Worm (Caenorhabditis elegans) whole organism, mixed stage, embryonic: ENCODE measurements around the gene dbl-1.

Experiments used
- bed-3 ChIP-seq: fragments of 200-800 bp; sonication (Bioruptor generic); optimal IDR thresholded peaks from 3 replicates; lab custom pipeline; 2018; ENCODE audit warnings: mild to moderate bottlenecking, missing genetic modification characterization, moderate library complexity, missing compliant biosample characterization
- ceh-39 ChIP-seq: fragments of 150-350 bp; optimal IDR thresholded peaks from 2 replicates; lab custom pipeline; 2014; ENCODE audit warnings: missing biosample characterization, missing genetic modification characterization
- ces-1 ChIP-seq: fragments of 150-350 bp; optimal IDR thresholded peaks from 2 replicates; lab custom pipeline; 2014; ENCODE audit warnings: missing biosample characterization, missing genetic modification reagents, missing genetic modification characterization
- cnd-1 ChIP-seq: fragments of 200-800 bp; sonication (Bioruptor generic); optimal IDR thresholded peaks from 2 replicates; lab custom pipeline; 2018; ENCODE audit warnings: mild to moderate bottlenecking, missing genetic modification characterization, missing compliant biosample characterization
- drap-1 ChIP-seq: fragments of 200-800 bp; sonication (Bioruptor generic); optimal IDR thresholded peaks from 3 replicates; lab custom pipeline; 2018; ENCODE audit warnings: mild to moderate bottlenecking, missing genetic modification characterization, missing compliant biosample characterization
- elt-3 ChIP-seq: fragments of 150-350 bp; optimal IDR thresholded peaks from 2 replicates; lab custom pipeline; 2014; ENCODE audit warnings: missing biosample characterization, missing genetic modification characterization
- flh-1 ChIP-seq: fragments of 200-800 bp; sonication (Bioruptor generic); optimal IDR thresholded peaks from 2 replicates; lab custom pipeline; 2018; ENCODE audit warnings: mild to moderate bottlenecking, missing genetic modification characterization, moderate library complexity, missing compliant biosample characterization
- ham-2 ChIP-seq: fragments of 200-800 bp; sonication (Bioruptor generic); optimal IDR thresholded peaks from 2 replicates; lab custom pipeline; 2018; ENCODE audit warnings: mild to moderate bottlenecking, missing genetic modification characterization, missing compliant biosample characterization
- lsy-2 ChIP-seq: fragments of 150-350 bp; optimal IDR thresholded peaks from 2 replicates; lab custom pipeline; 2014; ENCODE audit warnings: missing biosample characterization, missing genetic modification characterization
- mab-5 ChIP-seq: fragments of 150-350 bp; optimal IDR thresholded peaks from 2 replicates; lab custom pipeline; 2014; ENCODE audit warnings: missing biosample characterization, missing genetic modification characterization
- mep-1 ChIP-seq: fragments of 150-350 bp; optimal IDR thresholded peaks from 2 replicates; lab custom pipeline; 2017; ENCODE audit warnings: missing biosample characterization, missing genetic modification reagents, missing genetic modification characterization, inconsistent platforms
- mls-2 ChIP-seq: sonication (generic microtip); optimal IDR thresholded peaks from 2 replicates; lab custom pipeline; 2016; ENCODE audit warnings: mild to moderate bottlenecking, missing genetic modification characterization, moderate library complexity, missing compliant biosample characterization
- nhr-12 ChIP-seq: fragments of 150-350 bp; optimal IDR thresholded peaks from 2 replicates; lab custom pipeline; 2014; ENCODE audit warnings: missing biosample characterization, missing genetic modification characterization
- nhr-2 ChIP-seq: fragments of 150-350 bp; optimal IDR thresholded peaks from 2 replicates; lab custom pipeline; 2014; ENCODE audit warnings: missing biosample characterization, missing genetic modification characterization
- nhr-237 ChIP-seq: fragments of 150-350 bp; optimal IDR thresholded peaks from 2 replicates; lab custom pipeline; 2014; ENCODE audit warnings: missing biosample characterization, missing genetic modification characterization
- snpc-4 ChIP-seq: fragments of 150-350 bp; optimal IDR thresholded peaks from 2 replicates; lab custom pipeline; 2014; ENCODE audit warnings: missing biosample characterization, missing genetic modification characterization
- sptf-1 ChIP-seq: sonication (generic microtip); optimal IDR thresholded peaks from 2 replicates; lab custom pipeline; 2017; ENCODE audit warnings: mild to moderate bottlenecking, missing genetic modification characterization, moderate library complexity, missing compliant biosample characterization
- tbx-8 ChIP-seq: fragments of 200-800 bp; sonication (Bioruptor generic); optimal IDR thresholded peaks from 2 replicates; lab custom pipeline; 2018; ENCODE audit warnings: mild to moderate bottlenecking, missing genetic modification characterization, moderate library complexity, missing compliant biosample characterization
- unc-39 ChIP-seq: fragments of 150-350 bp; optimal IDR thresholded peaks from 2 replicates; lab custom pipeline; 2014; ENCODE audit warnings: missing biosample characterization, missing genetic modification characterization
- zip-8 ChIP-seq: fragments of 150-350 bp; optimal IDR thresholded peaks from 2 replicates; lab custom pipeline; 2014; ENCODE audit warnings: missing biosample characterization, missing genetic modification characterization

The dbl-1 gene

DNA sequence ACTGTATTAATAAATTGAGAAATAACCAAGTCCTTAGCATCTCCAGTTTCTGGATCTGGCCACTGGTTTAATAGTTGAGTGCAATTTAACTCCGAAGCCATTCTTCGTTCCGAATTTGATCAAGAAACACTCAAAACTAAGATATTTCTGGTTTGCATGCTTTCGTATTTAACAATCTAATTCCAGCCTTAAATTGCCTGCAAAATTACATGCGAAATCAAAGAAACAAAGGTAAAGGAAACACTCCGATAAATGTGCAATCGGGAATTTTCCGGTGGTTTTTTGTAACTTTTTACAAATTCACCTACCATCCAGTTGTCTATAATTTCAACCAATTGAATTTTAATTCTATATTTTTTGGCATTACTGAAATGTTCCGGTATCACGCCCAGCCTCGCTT, 43.9 kb downstream of the dbl-1 start, which contains the start of gene dmsr-10:
TSS of gene dmsr-10 (minus strand) at position 101 of the 400 bp plus-strand sequence.
- TF ChIP-seq elt-3 (tag; lab: Kevin White, UChicago) = no peak
- TF ChIP-seq snpc-4 (tag; lab: Kevin White, UChicago) = no peak
- TF ChIP-seq mab-5 (tag; lab: Kevin White, UChicago) = no peak
- TF ChIP-seq bed-3 (GFP tag; lab: Kevin White, UChicago) = no peak

DNA sequence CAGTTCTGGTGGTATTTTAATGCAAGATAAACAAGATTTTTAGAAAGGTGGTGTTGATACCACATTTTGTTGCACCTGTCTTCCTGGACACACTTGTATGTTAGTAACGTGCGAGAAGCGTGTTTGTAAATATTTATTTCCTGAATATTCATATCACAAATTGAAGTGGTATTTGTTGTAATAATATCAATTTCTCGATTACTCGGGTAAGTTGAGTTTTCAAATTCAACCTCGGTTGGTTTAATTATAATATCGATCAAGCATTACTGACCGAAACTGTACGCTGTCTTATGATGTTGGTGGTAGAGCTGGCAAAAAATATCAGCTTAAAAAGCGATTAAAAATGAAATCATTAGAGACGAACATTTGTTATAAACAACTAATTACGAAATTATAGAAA, 46.1 kb downstream of the dbl-1 start, which contains the start of gene dmsr-11:
TSS of gene dmsr-11 (minus strand) at position 101 of the 400 bp plus-strand sequence.
- TF ChIP-seq ceh-39 (tag; lab: Kevin White, UChicago) = no peak
- no peak for TF ChIP-seq mls-2
- TF ChIP-seq flh-1 (GFP tag; lab: Kevin White, UChicago) = no peak
- TF ChIP-seq cnd-1 = no peak
- TF ChIP-seq nhr-12 (tag; lab: Kevin White, UChicago) = no peak
- no peak for TF ChIP-seq unc-39 (tag; lab: Kevin White, UChicago)
- TF ChIP-seq nhr-237 = no peak
- TF ChIP-seq lsy-2 (tag; lab: Kevin White, UChicago) = no peak
- TF ChIP-seq mep-1 (tag; lab: Kevin White, UChicago) = no peak

DNA sequence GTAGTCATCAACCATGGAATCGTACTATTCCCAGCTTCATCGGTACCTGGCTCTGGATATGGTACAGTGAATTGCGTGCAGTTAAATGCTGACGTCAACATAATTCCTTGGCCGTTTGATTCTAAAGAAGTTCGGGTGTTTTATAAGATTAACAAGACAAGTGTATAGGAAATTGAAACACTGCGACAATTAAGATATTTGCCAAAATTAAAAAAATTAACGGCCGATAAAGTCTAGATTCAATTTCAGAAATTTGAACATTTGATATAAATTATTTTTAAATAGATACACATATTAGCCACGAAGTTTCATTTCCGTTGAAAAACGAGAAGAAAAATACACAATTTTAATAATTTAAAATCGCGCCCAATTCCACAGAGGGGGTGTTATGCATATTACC, 48.4 kb downstream of the dbl-1 start, which contains the start of gene dmsr-12:
TSS of gene dmsr-12 (minus strand) at position 101 of the 400 bp plus-strand sequence.
- TF ChIP-seq ceh-39 (tag; lab: Kevin White, UChicago) (no peak), mls-2 (no peak), mab-5 (tag; lab: Kevin White, UChicago) (no peak), drap-1 (GFP tag; lab: Kevin White, UChicago) (no peak), elt-3 (tag; lab: Kevin White, UChicago) (no peak)

DNA sequence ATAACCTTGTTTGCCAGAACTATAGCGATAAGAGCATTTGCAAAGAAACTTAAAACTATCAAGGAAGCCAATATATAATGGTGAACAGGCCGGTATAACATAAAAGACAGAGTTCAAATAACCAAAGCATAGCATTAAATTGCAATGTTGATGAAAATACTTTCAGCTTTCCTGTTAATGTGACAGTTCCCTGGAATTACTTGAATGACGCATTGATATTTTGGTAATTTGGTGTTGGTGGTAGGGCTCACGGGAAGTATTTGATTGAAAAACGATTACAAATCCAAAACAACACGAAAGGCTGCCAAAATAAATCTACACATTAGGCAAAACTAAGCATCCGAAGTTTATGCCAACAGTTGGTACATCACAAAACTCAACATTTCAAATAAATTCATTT, 51.0 kb downstream of the dbl-1 start, which contains the start of gene dmsr-16:
TSS of gene dmsr-16 (minus strand) at position 101 of the 400 bp plus-strand sequence.
- TF ChIP-seq cnd-1 = no peak
- no peak for TF ChIP-seq ham-2 (GFP tag; lab: Kevin White, UChicago)
- no peak for TF ChIP-seq flh-1 (GFP tag; lab: Kevin White, UChicago)
- TF ChIP-seq sptf-1 = no peak
- TF ChIP-seq mls-2 = no peak
- no peak for TF ChIP-seq elt-3 (tag; lab: Kevin White, UChicago)
- no peak for TF ChIP-seq nhr-2 (tag; lab: Kevin White, UChicago)
- TF ChIP-seq nhr-12 (tag; lab: Kevin White, UChicago) = no peak
- TF ChIP-seq drap-1 (GFP tag; lab: Kevin White, UChicago) = no peak
- no peak for TF ChIP-seq ces-1 (GFP tag; lab: Kevin White, UChicago)
- TF ChIP-seq zip-8 (tag; lab: Kevin White, UChicago) = no peak
- TF ChIP-seq tbx-8 (GFP tag; lab: Kevin White, UChicago) = no peak
- TF ChIP-seq mab-5 (tag; lab: Kevin White, UChicago) = no peak
- no peak for TF ChIP-seq bed-3 (GFP tag; lab: Kevin White, UChicago)
